Worm (Caenorhabditis elegans) whole organism, early embryonic: ENCODE measurements around the gene sri-71.

Experiments used
- B0310.2 ChIP-seq: sonication (generic microtip); optimal IDR thresholded peaks from 2 replicates; lab custom pipeline; 2016; ENCODE audit warnings: mild to moderate bottlenecking, missing genetic modification characterization, missing compliant biosample characterization
- ama-1 ChIP-seq: fragments of 150-350 bp; optimal IDR thresholded peaks from 2 replicates; lab custom pipeline; 2014
- ets-7 ChIP-seq: sonication (generic microtip); optimal IDR thresholded peaks from 2 replicates; lab custom pipeline; 2016; ENCODE audit warnings: missing genotype, missing genetic modification characterization, missing compliant biosample characterization
- flt-1 ChIP-seq: fragments of 200-800 bp; sonication (Bioruptor generic); IDR thresholded peaks from 2 replicates; pipeline ENCODE4 v1.3.6; 2022; ENCODE audit warnings: missing genetic modification characterization, missing compliant biosample characterization
- hnd-1 ChIP-seq: sonication (generic microtip); optimal IDR thresholded peaks from 2 replicates; lab custom pipeline; 2016; ENCODE audit warnings: missing genetic modification characterization, missing compliant biosample characterization
- pes-1 ChIP-seq: fragments of 200-800 bp; sonication (Bioruptor generic); IDR thresholded peaks from 2 replicates; pipeline ENCODE4 v1.3.6; 2022; ENCODE audit warnings: missing genetic modification reagents, missing genetic modification characterization, missing compliant biosample characterization
- sea-1 ChIP-seq: fragments of 200-800 bp; sonication (Bioruptor generic); conservative IDR thresholded peaks from 2 replicates; pipeline ENCODE4 v1.3.6; 2022; ENCODE audit warnings: missing genetic modification characterization, missing compliant biosample characterization
- tbx-11 ChIP-seq: fragments of 200-800 bp; sonication (Bioruptor generic); IDR thresholded peaks from 2 replicates; pipeline ENCODE4 v1.3.6; 2022; ENCODE audit warnings: missing genetic modification characterization, missing compliant biosample characterization
- tra-4 ChIP-seq: sonication (generic microtip); optimal IDR thresholded peaks from 2 replicates; lab custom pipeline; 2017; ENCODE audit warnings: missing genetic modification characterization, missing compliant biosample characterization

DNA sequence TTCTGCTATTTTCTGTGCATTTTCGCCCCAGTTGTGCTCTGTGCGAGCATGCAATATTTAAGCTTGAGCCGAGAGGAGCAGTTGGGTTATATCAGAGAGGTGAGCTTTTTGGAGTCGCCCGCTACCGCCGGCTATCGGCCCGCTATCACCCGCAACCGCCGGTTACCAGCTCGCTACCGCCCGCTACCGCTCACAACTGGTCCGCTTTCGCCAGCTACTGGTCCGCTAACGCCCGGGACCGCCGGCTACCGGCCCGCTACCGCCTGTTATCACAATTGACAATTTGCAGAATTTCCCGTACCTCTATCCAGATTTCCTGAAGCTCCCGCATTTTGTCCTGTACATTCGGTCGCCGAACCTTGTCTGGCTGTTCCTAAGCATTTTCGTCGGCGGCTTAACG, 852 bp downstream of the sri-71 start:
- TF ChIP-seq ama-1 (lab: Kevin White, UChicago) (no peak), pes-1 (GFP tag; lab: Robert Waterston, UW) (no peak), sea-1 (GFP tag; lab: Robert Waterston, UW) (no peak), tra-4 (tag; lab: Kevin White, UChicago) (no peak), flt-1 (no peak), hnd-1 (tag; lab: Kevin White, UChicago) (no peak), B0310.2 (tag; lab: Kevin White, UChicago) (no peak), tbx-11 (no peak), ets-7 (tag; lab: Kevin White, UChicago) (no peak)
